Worm (Caenorhabditis elegans) whole organism, L4 larva: Measurements from ENCODE around the gene F09E10.6.

Source experiments
- T26A8.4 ChIP-seq: fragments of 200-800 bp; sonication (Bioruptor generic); IDR thresholded peaks from 2 replicates; pipeline ENCODE4 v1.3.6; 2022; ENCODE audit warnings: missing genetic modification characterization, missing compliant biosample characterization
- Y105C5A.15 ChIP-seq: fragments of 200-800 bp; sonication (Bioruptor generic); IDR thresholded peaks from 2 replicates; pipeline ENCODE4 v1.3.6; 2022; ENCODE audit warnings: missing genetic modification characterization, missing compliant biosample characterization
- Y75B8A.6 ChIP-seq: fragments of 200-800 bp; sonication (Bioruptor generic); IDR thresholded peaks from 2 replicates; pipeline ENCODE4 v1.3.6; 2022; ENCODE audit warnings: missing genetic modification reagents, missing genetic modification characterization, missing compliant biosample characterization
- aha-1 ChIP-seq: fragments of 150-350 bp; peaks from one replicate; lab custom pipeline; 2014; ENCODE audit warnings: missing biosample characterization, missing genetic modification characterization
- ama-1 ChIP-seq: fragments of 150-350 bp; optimal IDR thresholded peaks from 2 replicates; lab custom pipeline; 2014; ENCODE audit warnings: inconsistent platforms, mixed read lengths
- arid-1 ChIP-seq: fragments of 200-800 bp; sonication (Bioruptor generic); conservative IDR thresholded peaks from 2 replicates; pipeline ENCODE4 v1.3.6; 2022; ENCODE audit warnings: missing genetic modification reagents, missing genetic modification characterization, missing compliant biosample characterization
- ceh-20 ChIP-seq: fragments of 200-800 bp; sonication (Bioruptor generic); IDR thresholded peaks from 2 replicates; pipeline ENCODE4 v1.3.6; 2022; ENCODE audit warnings: missing genetic modification reagents, missing genetic modification characterization, missing compliant biosample characterization
- cey-2 ChIP-seq: sonication (generic microtip); optimal IDR thresholded peaks from 3 replicates; lab custom pipeline; 2017; ENCODE audit warnings: missing genetic modification characterization, mild to moderate bottlenecking, missing compliant biosample characterization, antibody characterized with exemption, borderline replicate concordance; ENCODE audit not compliant: insufficient read depth
- ctbp-1 ChIP-seq: fragments of 200-800 bp; sonication (Bioruptor generic); IDR thresholded peaks from 2 replicates; pipeline ENCODE4 v1.3.6; 2022; ENCODE audit warnings: missing genetic modification reagents, missing genetic modification characterization, missing compliant biosample characterization
- daf-16 ChIP-seq, 3 experiments: sonication (generic microtip); optimal IDR thresholded peaks; 2 replicates each; lab custom pipeline; 2016 to 2017; ENCODE audit warnings: missing genetic modification characterization in 3 of 3, missing genetic modification reagents in 3 of 3, mild to moderate bottlenecking in 2 of 3, missing compliant biosample characterization in 2 of 3, missing biosample characterization in 1 of 3, moderate library complexity in 1 of 3
- dmd-6 ChIP-seq: fragments of 200-800 bp; sonication (Bioruptor generic); IDR thresholded peaks from 2 replicates; pipeline ENCODE4 v1.3.6; 2022; ENCODE audit warnings: missing genetic modification reagents, missing genetic modification characterization, missing compliant biosample characterization
- duxl-1 ChIP-seq: sonication (generic microtip); optimal IDR thresholded peaks from 2 replicates; lab custom pipeline; 2016; ENCODE audit warnings: mild to moderate bottlenecking, missing genetic modification characterization, moderate library complexity, missing compliant biosample characterization; ENCODE audit not compliant: poor library complexity
- dve-1 ChIP-seq: sonication (generic microtip); optimal IDR thresholded peaks from 2 replicates; lab custom pipeline; 2017; ENCODE audit warnings: antibody characterized with exemption, mild to moderate bottlenecking, missing genetic modification characterization, missing compliant biosample characterization; ENCODE audit not compliant: insufficient read depth
- egl-43 ChIP-seq: fragments of 200-800 bp; sonication (Bioruptor generic); IDR thresholded peaks from 2 replicates; pipeline ENCODE4 v1.3.6; 2022; ENCODE audit warnings: missing genetic modification reagents, missing genetic modification characterization, missing compliant biosample characterization
- fos-1 ChIP-seq: fragments of 150-350 bp; optimal IDR thresholded peaks from 2 replicates; lab custom pipeline; 2014; ENCODE audit warnings: missing biosample characterization, missing genetic modification characterization
- gei-8 ChIP-seq: fragments of 200-800 bp; sonication (Bioruptor generic); optimal IDR thresholded peaks from 2 replicates; lab custom pipeline; 2018; ENCODE audit warnings: mild to moderate bottlenecking, missing genetic modification characterization, missing compliant biosample characterization
- hlh-11 ChIP-seq: fragments of 200-800 bp; sonication (Bioruptor generic); optimal IDR thresholded peaks from 2 replicates; lab custom pipeline; 2018; ENCODE audit warnings: mild to moderate bottlenecking, missing genetic modification characterization, missing compliant biosample characterization
- hlh-30 ChIP-seq: sonication (generic microtip); optimal IDR thresholded peaks from 2 replicates; lab custom pipeline; 2017; ENCODE audit warnings: antibody characterized with exemption, mild to moderate bottlenecking, missing genetic modification characterization, missing compliant biosample characterization; ENCODE audit not compliant: insufficient read depth
- jun-1 ChIP-seq: fragments of 150-350 bp; optimal IDR thresholded peaks from 2 replicates; lab custom pipeline; 2014; ENCODE audit warnings: missing biosample characterization, missing genetic modification reagents, missing genetic modification characterization
- lin-1 ChIP-seq: fragments of 200-800 bp; sonication (Bioruptor generic); IDR thresholded peaks from 2 replicates; pipeline ENCODE4 v1.3.6; 2022; ENCODE audit warnings: missing genetic modification reagents, missing genetic modification characterization, missing compliant biosample characterization
- lin-29 ChIP-seq: fragments of 200-800 bp; sonication (Bioruptor generic); IDR thresholded peaks from 2 replicates; pipeline ENCODE4 v1.3.6; 2022; ENCODE audit warnings: missing genetic modification reagents, missing genetic modification characterization, missing compliant biosample characterization
- lin-39 ChIP-seq: fragments of 150-350 bp; optimal IDR thresholded peaks from 2 replicates; lab custom pipeline; 2014; ENCODE audit warnings: missing biosample characterization, missing genetic modification reagents, missing genetic modification characterization
- lsy-2 ChIP-seq, 2 experiments: fragments of 150-350 bp in 1 of 2; sonication (generic microtip) in 1 of 2; optimal IDR thresholded peaks; 2 replicates each; lab custom pipeline; 2014 to 2017; ENCODE audit warnings: missing biosample characterization in 2 of 2, missing genetic modification characterization in 2 of 2
- mdl-1 ChIP-seq, 2 experiments: fragments of 150-350 bp in 1 of 2; sonication (generic microtip) in 1 of 2; optimal IDR thresholded peaks; 2 replicates each; lab custom pipeline; 2014 to 2017; ENCODE audit warnings: missing biosample characterization in 2 of 2, missing genetic modification characterization in 2 of 2
- mep-1 ChIP-seq: fragments of 150-350 bp; sonication (generic microtip); optimal IDR thresholded peaks from 3 replicates; lab custom pipeline; 2014; ENCODE audit warnings: missing biosample characterization, missing genetic modification characterization
- mes-2 ChIP-seq: sonication (generic microtip); optimal IDR thresholded peaks from 2 replicates; lab custom pipeline; 2016; ENCODE audit warnings: missing genotype, mild to moderate bottlenecking, missing genetic modification characterization, missing compliant biosample characterization; ENCODE audit not compliant: poor library complexity, severe bottlenecking
- nhr-10 ChIP-seq: fragments of 150-350 bp; optimal IDR thresholded peaks from 2 replicates; lab custom pipeline; 2014; ENCODE audit warnings: missing biosample characterization, missing genetic modification characterization
- nhr-111 ChIP-seq: fragments of 200-800 bp; sonication (Bioruptor generic); optimal IDR thresholded peaks from 2 replicates; lab custom pipeline; 2018; ENCODE audit warnings: mild to moderate bottlenecking, missing genetic modification characterization, missing compliant biosample characterization
- nhr-237 ChIP-seq: sonication (generic microtip); optimal IDR thresholded peaks from 2 replicates; lab custom pipeline; 2017; ENCODE audit warnings: missing biosample characterization, missing genetic modification characterization
- nhr-28 ChIP-seq: fragments of 150-350 bp; optimal IDR thresholded peaks from 2 replicates; lab custom pipeline; 2014; ENCODE audit warnings: missing biosample characterization, missing genetic modification characterization
- nhr-41 ChIP-seq: fragments of 200-800 bp; sonication (Bioruptor generic); IDR thresholded peaks from 2 replicates; pipeline ENCODE4 v1.3.6; 2022; ENCODE audit warnings: missing genetic modification reagents, missing genetic modification characterization, missing compliant biosample characterization
- nhr-6 ChIP-seq: fragments of 150-350 bp; optimal IDR thresholded peaks from 2 replicates; lab custom pipeline; 2014; ENCODE audit warnings: missing biosample characterization, missing genetic modification characterization
- nhr-76 ChIP-seq: fragments of 150-350 bp; optimal IDR thresholded peaks from 2 replicates; lab custom pipeline; 2014; ENCODE audit warnings: missing biosample characterization, missing genetic modification characterization
- pha-4 ChIP-seq, 2 experiments: fragments of 150-350 bp in 1 of 2; fragments of 200-800 bp in 1 of 2; sonication (Bioruptor generic) in 1 of 2; IDR thresholded peaks in 1 of 2; optimal IDR thresholded peaks in 1 of 2; 2 replicates each; pipeline versions ENCODE4 v1.3.6 to Lab custom; 2014 to 2022; ENCODE audit warnings: missing genetic modification characterization in 2 of 2, missing genetic modification reagents in 2 of 2, missing biosample characterization in 1 of 2, missing compliant biosample characterization in 1 of 2
- rbr-2 ChIP-seq: sonication (generic microtip); optimal IDR thresholded peaks from 2 replicates; lab custom pipeline; 2016; ENCODE audit warnings: missing genotype, missing genetic modification characterization, missing compliant biosample characterization
- sdz-12 ChIP-seq: fragments of 200-800 bp; sonication (Bioruptor generic); optimal IDR thresholded peaks from 2 replicates; lab custom pipeline; 2018; ENCODE audit warnings: mild to moderate bottlenecking, missing genetic modification characterization, missing compliant biosample characterization
- set-16 ChIP-seq: fragments of 200-800 bp; sonication (Bioruptor generic); IDR thresholded peaks from 2 replicates; pipeline ENCODE4 v1.3.6; 2022; ENCODE audit warnings: missing genetic modification reagents, missing genetic modification characterization, missing compliant biosample characterization
- spr-3 ChIP-seq: fragments of 200-800 bp; sonication (Bioruptor generic); optimal IDR thresholded peaks from 2 replicates; lab custom pipeline; 2018; ENCODE audit warnings: mild to moderate bottlenecking, missing genetic modification characterization, missing compliant biosample characterization
- tra-1 ChIP-seq: fragments of 200-800 bp; sonication (Bioruptor generic); IDR thresholded peaks from 2 replicates; pipeline ENCODE4 v1.3.6; 2022; ENCODE audit warnings: missing genetic modification reagents, missing genetic modification characterization, missing compliant biosample characterization
- unc-130 ChIP-seq: sonication (generic microtip); optimal IDR thresholded peaks from 2 replicates; lab custom pipeline; 2016; ENCODE audit warnings: missing genetic modification reagents, missing genetic modification characterization, missing compliant biosample characterization
- vab-7 ChIP-seq: fragments of 200-800 bp; sonication (Bioruptor generic); IDR thresholded peaks from 2 replicates; pipeline ENCODE4 v1.3.6; 2022; ENCODE audit warnings: missing genetic modification reagents, missing genetic modification characterization, missing compliant biosample characterization
- zag-1 ChIP-seq: fragments of 150-350 bp; optimal IDR thresholded peaks from 2 replicates; lab custom pipeline; 2014; ENCODE audit warnings: missing biosample characterization, missing genetic modification characterization
- zfp-3 ChIP-seq: fragments of 200-800 bp; sonication (Bioruptor generic); conservative IDR thresholded peaks from 2 replicates; pipeline ENCODE4 v1.3.6; 2022; ENCODE audit warnings: missing genetic modification reagents, missing genetic modification characterization, missing compliant biosample characterization

Gene F09E10.6

ce11 chrX:1504529-1505080 is 7.1 kb upstream of the F09E10.6 start (continued):
- peak; percentile 81 for TF ChIP-seq tra-1 (GFP tag; lab: Robert Waterston, UW)
- TF ChIP-seq dmd-6 (GFP tag; lab: Robert Waterston, UW): peak; percentile 89
- peak; percentile 82 to 84 for TF ChIP-seq mdl-1 (tag; optimal IDR thresholded peaks at IDR 0.05; lab: Kevin White, UChicago)
- peak; percentile 60 for TF ChIP-seq gei-8 (GFP tag; lab: Kevin White, UChicago)
- 0 out of 2 replicates have a peak, but pooled peaks have one; percentile 8 for TF ChIP-seq lin-29 (GFP tag; lab: Robert Waterston, UW)
- peak; percentile 82 for TF ChIP-seq nhr-10 (tag; lab: Kevin White, UChicago)
- TF ChIP-seq spr-3 (GFP tag; lab: Kevin White, UChicago): peak; percentile 19
- peak; percentile 100 for TF ChIP-seq aha-1 (tag; lab: Kevin White, UChicago)
- TF ChIP-seq mes-2 (tag; lab: Kevin White, UChicago): peak; percentile 32
- TF ChIP-seq jun-1 (tag; lab: Kevin White, UChicago): peak; percentile 74
- TF ChIP-seq rbr-2: no peak
- TF ChIP-seq hlh-11 (tag; lab: Kevin White, UChicago): peak; percentile 98
- peak; percentile 67 to 69 for TF ChIP-seq lsy-2 (tag; optimal IDR thresholded peaks at IDR 0.05; lab: Kevin White, UChicago)
- 0 out of 2 replicates have a peak, but pooled peaks have one; percentile 56 for TF ChIP-seq T26A8.4 (GFP tag; lab: Robert Waterston, UW)
- no peak for TF ChIP-seq ctbp-1 (GFP tag; lab: Robert Waterston, UW)
- no peak for TF ChIP-seq unc-130
- TF ChIP-seq nhr-76 (tag; lab: Kevin White, UChicago): no peak
- no peak for TF ChIP-seq nhr-111 (GFP tag; lab: Kevin White, UChicago)
- TF ChIP-seq mep-1 (tag; lab: Kevin White, UChicago): peak; percentile 85
- TF ChIP-seq cey-2 (tag; lab: Kevin White, UChicago): peak; percentile 47
- TF ChIP-seq set-16 (GFP tag; lab: Robert Waterston, UW): peak; percentile 59; the same call in 1 of the 2 replicates
- TF ChIP-seq fos-1: peak; percentile 53
- peak; percentile 54; the same call in 1 of the 2 replicates for TF ChIP-seq Y75B8A.6 (GFP tag; lab: Robert Waterston, UW)
- TF ChIP-seq lin-1 (GFP tag; lab: Robert Waterston, UW): peak; percentile 57; the same call in 1 of the 2 replicates
- peak; percentile 68 for TF ChIP-seq nhr-6 (tag; lab: Kevin White, UChicago)
- TF ChIP-seq lin-39 (tag; lab: Kevin White, UChicago): no peak
- TF ChIP-seq hlh-30 (tag; lab: Kevin White, UChicago): peak; percentile 99

DNA sequence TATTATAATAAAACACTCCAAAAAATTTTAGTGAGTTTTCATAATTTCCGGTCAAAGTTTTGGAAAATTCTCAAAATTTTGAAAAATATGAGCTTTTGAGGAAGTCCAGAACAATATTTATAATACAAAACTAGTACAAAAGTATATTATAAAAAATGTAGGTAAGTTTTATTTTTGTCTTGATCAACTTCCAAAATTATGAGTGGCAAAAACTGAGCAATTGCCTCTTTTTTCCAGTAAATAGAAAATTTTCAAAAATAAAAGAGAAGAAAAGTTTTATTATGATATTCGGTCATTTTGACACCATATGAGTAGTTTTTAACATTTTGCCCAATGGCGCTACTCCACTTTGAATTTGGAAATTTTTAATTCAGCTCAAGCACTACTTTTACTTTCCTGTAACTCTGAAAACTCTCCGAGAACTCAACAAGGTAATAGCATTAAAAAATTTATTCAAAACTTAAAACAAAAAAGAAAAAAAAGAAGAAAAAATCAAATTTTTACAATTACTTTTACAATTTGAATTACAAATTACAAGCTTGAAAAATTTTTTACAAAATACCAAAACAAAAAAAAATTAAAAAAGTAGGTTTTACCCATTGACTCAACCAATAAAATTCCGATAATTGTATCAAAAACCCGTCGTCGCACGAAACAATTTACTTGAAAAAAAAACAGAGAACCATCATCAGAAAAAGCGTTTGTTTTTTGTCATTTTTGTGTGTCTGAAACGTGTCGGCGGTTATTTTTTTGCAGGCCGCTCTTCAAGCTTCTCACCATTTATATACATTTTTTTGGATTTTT is 6.4 kb upstream of the F09E10.6 start:
- peak; percentile 51 for TF ChIP-seq lin-39 (tag; lab: Kevin White, UChicago)
- TF ChIP-seq lsy-2 (tag; optimal IDR thresholded peaks at IDR 0.05; lab: Kevin White, UChicago): peak; percentile 27 to 54
- 0 out of 2 replicates have a peak, but pooled peaks have one; percentile 3 for TF ChIP-seq vab-7 (GFP tag; lab: Robert Waterston, UW)
- TF ChIP-seq ama-1 (lab: Kevin White, UChicago): peak; percentile 56
- TF ChIP-seq Y105C5A.15 (GFP tag; lab: Robert Waterston, UW): no peak
- TF ChIP-seq zag-1 (tag; lab: Kevin White, UChicago): no peak
- peak; percentile 37 for TF ChIP-seq nhr-28 (tag; lab: Kevin White, UChicago)
- TF ChIP-seq mep-1 (tag; lab: Kevin White, UChicago): peak; percentile 77
- TF ChIP-seq ceh-20 (GFP tag; lab: Robert Waterston, UW): 0 out of 2 replicates have a peak, but pooled peaks have one; percentile 8
- peak; percentile 82 for TF ChIP-seq sdz-12 (GFP tag; lab: Kevin White, UChicago)
- no peak for TF ChIP-seq arid-1
- TF ChIP-seq Y75B8A.6 (GFP tag; lab: Robert Waterston, UW): peak; percentile 88; the same call in 1 of the 2 replicates
- peak in 1 of 2 experiments; percentile 11 for TF ChIP-seq daf-16 (GFP tag; optimal IDR thresholded peaks at IDR 0.05; lab: Kevin White, UChicago)
- TF ChIP-seq daf-16 (tag; optimal IDR thresholded peaks at IDR 0.05; lab: Kevin White, UChicago): peak; percentile 53
- TF ChIP-seq zfp-3 (GFP tag; lab: Robert Waterston, UW): peak; percentile 91
- TF ChIP-seq duxl-1 (tag; lab: Kevin White, UChicago): peak; percentile 32
- no peak for TF ChIP-seq nhr-237 (tag; lab: Kevin White, UChicago)
- peak; percentile 49; the same call in 1 of the 2 replicates for TF ChIP-seq pha-4 (GFP tag; IDR thresholded peaks at IDR 0.05; lab: Robert Waterston, UW)
- peak; percentile 86 for TF ChIP-seq pha-4 (tag; optimal IDR thresholded peaks at IDR 0.05; lab: Kevin White, UChicago)
- TF ChIP-seq egl-43 (GFP tag; lab: Robert Waterston, UW): no peak
- TF ChIP-seq dve-1: peak; percentile 65
- no peak for TF ChIP-seq unc-130
- 0 out of 2 replicates have a peak, but pooled peaks have one; percentile 9 for TF ChIP-seq nhr-41 (GFP tag; lab: Robert Waterston, UW)
- TF ChIP-seq cey-2 (tag; lab: Kevin White, UChicago): no peak
- TF ChIP-seq hlh-11 (tag; lab: Kevin White, UChicago): peak; percentile 32
